Fruit fly (Drosophila melanogaster) whole organism, embryonic: Measurements from ENCODE around the gene CG13623.

ENCODE experiments used
- Awh ChIP-seq: fragments of 200-800 bp; sonication (Bioruptor generic); IDR thresholded peaks from 2 replicates; pipeline ENCODE4, ENCODE4 v1.3.6; 2022; ENCODE audit warnings: missing biosample characterization, missing genetic modification characterization
- Bteb2 ChIP-seq: fragments of 200-800 bp; sonication (Bioruptor generic); optimal IDR thresholded peaks from 2 replicates; lab custom pipeline; 2016; ENCODE audit warnings: missing biosample characterization, missing genetic modification characterization
- CG10209 ChIP-seq: fragments of 200-800 bp; sonication (Bioruptor generic); optimal IDR thresholded peaks from 3 replicates; lab custom pipeline; 2017; ENCODE audit warnings: missing biosample characterization, mild to moderate bottlenecking, missing genetic modification characterization, missing genetic modification reagents
- CG10267 ChIP-seq: fragments of 200-800 bp; sonication (Bioruptor generic); optimal IDR thresholded peaks from 2 replicates; lab custom pipeline; 2018; ENCODE audit warnings: missing biosample characterization, mild to moderate bottlenecking, missing genetic modification characterization, moderate library complexity
- CG10366 ChIP-seq: fragments of 200-800 bp; sonication (Bioruptor generic); IDR thresholded peaks from 2 replicates; pipeline ENCODE4 v1.3.6; 2022; ENCODE audit warnings: missing biosample characterization, missing genetic modification characterization
- CG11085 ChIP-seq: fragments of 200-800 bp; sonication (Bioruptor generic); IDR thresholded peaks from 2 replicates; pipeline ENCODE4 v1.3.6; 2022; ENCODE audit warnings: missing biosample characterization, missing genetic modification characterization
- CG16779 ChIP-seq: fragments of 200-800 bp; sonication (Bioruptor generic); IDR thresholded peaks from 2 replicates; pipeline ENCODE4 v1.3.6; 2022; ENCODE audit warnings: missing biosample characterization, missing genetic modification characterization
- CG17186 ChIP-seq: fragments of 200-800 bp; sonication (Bioruptor generic); optimal IDR thresholded peaks from 3 replicates; lab custom pipeline; 2017; ENCODE audit warnings: missing biosample characterization, missing genetic modification reagents, missing genetic modification characterization
- CG17802 ChIP-seq: fragments of 200-800 bp; sonication (Bioruptor generic); optimal IDR thresholded peaks from 2 replicates; lab custom pipeline; 2018; ENCODE audit warnings: missing biosample characterization, mild to moderate bottlenecking, missing genetic modification characterization, moderate library complexity
- CG18476 ChIP-seq: fragments of 200-800 bp; sonication (Bioruptor generic); optimal IDR thresholded peaks from 2 replicates; lab custom pipeline; 2016; ENCODE audit warnings: missing biosample characterization, mild to moderate bottlenecking, missing genetic modification characterization
- CG2712 ChIP-seq: fragments of 200-800 bp; optimal IDR thresholded peaks from 3 replicates; lab custom pipeline; 2019; ENCODE audit warnings: missing biosample characterization, mild to moderate bottlenecking, missing genetic modification characterization, moderate library complexity
- CG3163 ChIP-seq: fragments of 200-800 bp; sonication (Bioruptor generic); optimal IDR thresholded peaks from 3 replicates; lab custom pipeline; 2016; ENCODE audit warnings: missing biosample characterization, missing genetic modification characterization
- CG32767 ChIP-seq: fragments of 200-800 bp; sonication (Bioruptor generic); IDR thresholded peaks from 2 replicates; pipeline ENCODE4 v1.3.6; 2022; ENCODE audit warnings: missing biosample characterization, missing genetic modification characterization
- CG6272 ChIP-seq: fragments of 200-800 bp; sonication (Bioruptor generic); IDR thresholded peaks from 2 replicates; pipeline ENCODE4 v1.3.6; 2022; ENCODE audit warnings: missing biosample characterization, missing genetic modification characterization
- CG6791 ChIP-seq: fragments of 200-800 bp; sonication (Bioruptor generic); IDR thresholded peaks from 3 replicates; pipeline ENCODE4 v1.3.6; 2022; ENCODE audit warnings: missing biosample characterization, missing genetic modification characterization; ENCODE audit not compliant: partially characterized antibody
- CG9932 ChIP-seq: fragments of 200-800 bp; sonication (Bioruptor generic); IDR thresholded peaks from 2 replicates; pipeline ENCODE4 v1.3.6; 2022; ENCODE audit warnings: missing biosample characterization, missing genetic modification characterization
- Dip2 ChIP-seq: fragments of 200-800 bp; sonication (Bioruptor generic); IDR thresholded peaks from 2 replicates; pipeline ENCODE4 v1.3.6; 2022; ENCODE audit warnings: missing biosample characterization, missing genetic modification characterization
- Dip3 ChIP-seq: fragments of 200-800 bp; sonication (Bioruptor generic); optimal IDR thresholded peaks from 3 replicates; lab custom pipeline; 2016; ENCODE audit warnings: missing biosample characterization, missing genetic modification characterization
- Drgx ChIP-seq: fragments of 200-800 bp; sonication (Bioruptor generic); IDR thresholded peaks from 2 replicates; pipeline ENCODE4 v1.3.6; 2022; ENCODE audit warnings: missing biosample characterization, missing genetic modification characterization
- Ets65A ChIP-seq: fragments of 200-800 bp; sonication (Bioruptor generic); peaks from one replicate; lab custom pipeline; 2016; ENCODE audit warnings: missing biosample characterization, missing genetic modification characterization
- Fer2 ChIP-seq: fragments of 200-800 bp; sonication (Bioruptor generic); optimal IDR thresholded peaks from 2 replicates; lab custom pipeline; 2018; ENCODE audit warnings: missing biosample characterization, mild to moderate bottlenecking, missing genetic modification characterization, moderate library complexity
- HHEX ChIP-seq: fragments of 200-800 bp; sonication (Bioruptor generic); optimal IDR thresholded peaks from 3 replicates; lab custom pipeline; 2017; ENCODE audit warnings: missing biosample characterization, mild to moderate bottlenecking, missing genetic modification characterization, missing genetic modification reagents
- Med ChIP-seq: fragments of 200-800 bp; sonication (Bioruptor generic); peaks from one replicate; lab custom pipeline; 2016; ENCODE audit warnings: missing biosample characterization, missing genetic modification characterization, mild to moderate bottlenecking, inconsistent platforms, moderate library complexity
- Rx ChIP-seq: fragments of 200-800 bp; sonication (Bioruptor generic); IDR thresholded peaks from 2 replicates; pipeline ENCODE4 v1.3.6; 2022; ENCODE audit warnings: missing biosample characterization, missing genetic modification characterization
- Six4 ChIP-seq: fragments of 200-800 bp; sonication (Bioruptor generic); optimal IDR thresholded peaks from 2 replicates; lab custom pipeline; 2016; ENCODE audit warnings: missing biosample characterization, missing genetic modification characterization
- Ssrp ChIP-seq: fragments of 200-800 bp; sonication (Bioruptor generic); optimal IDR thresholded peaks from 2 replicates; lab custom pipeline; 2018; ENCODE audit warnings: missing biosample characterization, mild to moderate bottlenecking, missing genetic modification characterization, moderate library complexity
- Stat92E ChIP-seq, 3 experiments: fragments of >200 bp in 2 of 3; fragments of 200-800 bp in 1 of 3; sonication (Bioruptor generic) in 1 of 3; optimal IDR thresholded peaks; 2 replicates each; lab custom pipeline; 2017 to 2019; ENCODE audit warnings: missing biosample characterization in 3 of 3, missing genetic modification characterization in 3 of 3, mild to moderate bottlenecking in 1 of 3, moderate library complexity in 1 of 3
- TFAM ChIP-seq: fragments of 200-800 bp; sonication (Bioruptor generic); optimal IDR thresholded peaks from 2 replicates; lab custom pipeline; 2017; ENCODE audit warnings: missing biosample characterization, missing genetic modification characterization, inconsistent platforms
- ac ChIP-seq: fragments of 200-800 bp; sonication (Bioruptor generic); optimal IDR thresholded peaks from 3 replicates; lab custom pipeline; 2017; ENCODE audit warnings: missing biosample characterization, mild to moderate bottlenecking, missing genetic modification characterization
- al ChIP-seq: fragments of 200-800 bp; sonication (Bioruptor generic); IDR thresholded peaks from 2 replicates; pipeline ENCODE4 v1.3.6; 2022; ENCODE audit warnings: missing biosample characterization, missing genetic modification characterization
- caup ChIP-seq: fragments of 200-800 bp; sonication (Bioruptor generic); optimal IDR thresholded peaks from 3 replicates; lab custom pipeline; 2017; ENCODE audit warnings: missing biosample characterization, mild to moderate bottlenecking, missing genetic modification characterization, moderate library complexity; ENCODE audit not compliant: severe bottlenecking
- chif ChIP-seq, 2 experiments: fragments of 200-800 bp; sonication (Bioruptor generic); optimal IDR thresholded peaks; 3 replicates each; lab custom pipeline; 2016; ENCODE audit warnings: missing biosample characterization in 2 of 2, missing genetic modification characterization in 2 of 2
- esg ChIP-seq: fragments of 200-800 bp; sonication (Bioruptor generic); conservative IDR thresholded peaks from 2 replicates; pipeline ENCODE4 v1.3.6; 2022; ENCODE audit warnings: missing biosample characterization, missing genetic modification characterization
- eve ChIP-seq, 2 experiments: fragments of >200 bp; optimal IDR thresholded peaks; 2 replicates each; lab custom pipeline; 2017; ENCODE audit warnings: missing biosample characterization in 2 of 2, missing genetic modification characterization in 2 of 2
- fd96Cb ChIP-seq: fragments of 200-800 bp; sonication (Bioruptor generic); optimal IDR thresholded peaks from 2 replicates; lab custom pipeline; 2018; ENCODE audit warnings: missing biosample characterization, mild to moderate bottlenecking, missing genetic modification characterization, moderate library complexity
- gfzf ChIP-seq: fragments of 200-800 bp; sonication (Bioruptor generic); optimal IDR thresholded peaks from 2 replicates; lab custom pipeline; 2016; ENCODE audit warnings: missing biosample characterization, mild to moderate bottlenecking, missing genetic modification characterization, moderate library complexity
- gt ChIP-seq: fragments of 200-800 bp; sonication (Bioruptor generic); IDR thresholded peaks from 2 replicates; pipeline ENCODE4 v1.3.6; 2022; ENCODE audit warnings: missing biosample characterization, missing genetic modification characterization
- hbn ChIP-seq: fragments of 200-800 bp; sonication (Bioruptor generic); IDR thresholded peaks from 2 replicates; pipeline ENCODE4 v1.3.6; 2022; ENCODE audit warnings: missing biosample characterization, missing genetic modification characterization; ENCODE audit not compliant: partially characterized antibody
- hkb ChIP-seq, 2 experiments: fragments of 200-800 bp in 1 of 2; fragments of >200 bp in 1 of 2; sonication (Bioruptor generic) in 1 of 2; IDR thresholded peaks in 1 of 2; optimal IDR thresholded peaks in 1 of 2; 2 replicates each; pipeline versions ENCODE4 v1.3.6 to Lab custom; 2017 to 2022; ENCODE audit warnings: missing biosample characterization in 1 of 2, missing genetic modification characterization in 1 of 2
- luna ChIP-seq: fragments of 200-800 bp; sonication (Bioruptor generic); optimal IDR thresholded peaks from 2 replicates; lab custom pipeline; 2016; ENCODE audit warnings: missing biosample characterization, missing genetic modification characterization
- nerfin-2 ChIP-seq: fragments of 200-800 bp; sonication (Bioruptor generic); IDR thresholded peaks from 2 replicates; pipeline ENCODE4 v1.3.6; 2022; ENCODE audit warnings: missing biosample characterization, missing genetic modification characterization; ENCODE audit not compliant: partially characterized antibody
- org-1 ChIP-seq: fragments of 200-800 bp; sonication (Bioruptor generic); optimal IDR thresholded peaks from 2 replicates; lab custom pipeline; 2017; ENCODE audit warnings: missing biosample characterization, missing genetic modification characterization
- otp ChIP-seq: fragments of 200-800 bp; sonication (Bioruptor generic); IDR thresholded peaks from 3 replicates; pipeline ENCODE4, ENCODE4 v1.3.6; 2022; ENCODE audit warnings: missing biosample characterization, missing genetic modification characterization
- pfk ChIP-seq: fragments of 200-800 bp; sonication (Bioruptor generic); optimal IDR thresholded peaks from 2 replicates; lab custom pipeline; 2018; ENCODE audit warnings: missing biosample characterization, mild to moderate bottlenecking, missing genetic modification characterization, moderate library complexity
- pnt ChIP-seq: fragments of 200-800 bp; sonication (Bioruptor generic); optimal IDR thresholded peaks from 3 replicates; lab custom pipeline; 2016; ENCODE audit warnings: missing biosample characterization, missing genetic modification characterization
- so ChIP-seq: fragments of 200-800 bp; sonication (Bioruptor generic); IDR thresholded peaks from 3 replicates; pipeline ENCODE4 v1.3.6; 2022; ENCODE audit warnings: missing biosample characterization, missing genetic modification characterization
- trem ChIP-seq: fragments of 200-800 bp; optimal IDR thresholded peaks from 3 replicates; lab custom pipeline; 2019; ENCODE audit warnings: missing biosample characterization, mild to moderate bottlenecking, missing genetic modification characterization, moderate library complexity
- vfl ChIP-seq: fragments of 200-800 bp; sonication (Bioruptor generic); optimal IDR thresholded peaks from 2 replicates; lab custom pipeline; 2016; ENCODE audit warnings: missing biosample characterization, missing genetic modification characterization
- wek ChIP-seq: fragments of 200-800 bp; sonication (Bioruptor generic); optimal IDR thresholded peaks from 3 replicates; lab custom pipeline; 2018; ENCODE audit warnings: missing biosample characterization, mild to moderate bottlenecking, missing genetic modification characterization, moderate library complexity

CG13623 gene

dm6 chr3R:24543033-24543675 lies 12.8 kb upstream of the CG13623 start (continued):
- TF ChIP-seq Dip2 (GFP tag; lab: Robert Waterston, UW) (no peak), CG10209 (peak; percentile 92), Stat92E (GFP tag; optimal IDR thresholded peaks at IDR 0.05; lab: Kevin White, UChicago) (no peak), org-1 (peak; percentile 68), CG11085 (GFP tag; lab: Robert Waterston, UW) (peak; percentile 93), wek (GFP tag; lab: Kevin White, UChicago) (peak; percentile 65), luna (GFP tag; lab: Kevin White, UChicago) (peak; percentile 88), HHEX (GFP tag; lab: Kevin White, UChicago) (peak; percentile 86), Ets65A (peak; percentile 95), CG16779 (peak; percentile 95), CG3163 (GFP tag; lab: Kevin White, UChicago) (peak; percentile 67), CG2712 (peak; percentile 90), Awh (GFP tag; lab: Robert Waterston, UW) (peak; percentile 94), CG6272 (peak; percentile 88), CG10267 (tag; lab: Kevin White, UChicago) (peak; percentile 72), Bteb2 (GFP tag; lab: Kevin White, UChicago) (peak; percentile 93), esg (GFP tag; lab: Robert Waterston, UW) (peak; percentile 93), Six4 (GFP tag; lab: Kevin White, UChicago) (peak; percentile 83), CG17802 (tag; lab: Kevin White, UChicago) (peak; percentile 29), Ssrp (tag; lab: Kevin White, UChicago) (peak; percentile 85), CG6791 (GFP tag; lab: Robert Waterston, UW) (no peak), vfl (peak; percentile 88), CG10366 (GFP tag; lab: Robert Waterston, UW) (peak; percentile 94), chif (GFP tag; optimal IDR thresholded peaks at IDR 0.05; lab: Kevin White, UChicago) (peak; percentile 82 to 88), gt (peak; percentile 72), CG17186 (no peak), Rx (peak; percentile 84), Dip3 (GFP tag; lab: Kevin White, UChicago) (peak; percentile 90), hkb (optimal IDR thresholded peaks at IDR 0.05; lab: Kevin White, UChicago) (no peak), hkb (GFP tag; IDR thresholded peaks at IDR 0.05; lab: Robert Waterston, UW) (peak; percentile 95), CG32767 (GFP tag; lab: Robert Waterston, UW) (peak; percentile 92), ac (GFP tag; lab: Kevin White, UChicago) (peak; percentile 32), fd96Cb (tag; lab: Kevin White, UChicago) (peak; percentile 76), hbn (GFP tag; lab: Robert Waterston, UW) (no peak), Med (GFP tag; lab: Kevin White, UChicago) (peak; percentile 99), CG18476 (GFP tag; lab: Kevin White, UChicago) (peak; percentile 75), TFAM (no peak), nerfin-2 (GFP tag; lab: Robert Waterston, UW) (no peak), pnt (GFP tag; lab: Kevin White, UChicago) (peak; percentile 76), pfk (GFP tag; lab: Kevin White, UChicago) (peak; percentile 30), Fer2 (tag; lab: Kevin White, UChicago) (peak; percentile 92), eve (GFP tag; optimal IDR thresholded peaks at IDR 0.05; lab: Kevin White, UChicago) (no peak), gfzf (GFP tag; lab: Kevin White, UChicago) (no peak), so (peak; percentile 97), CG9932 (GFP tag; lab: Robert Waterston, UW) (peak; percentile 97), Drgx (GFP tag; lab: Robert Waterston, UW) (peak; percentile 95), al (GFP tag; lab: Robert Waterston, UW) (peak; percentile 95), otp (GFP tag; lab: Robert Waterston, UW) (peak; percentile 94), caup (GFP tag; lab: Kevin White, UChicago) (peak; percentile 92), trem (tag; lab: Kevin White, UChicago) (peak; percentile 19)
